Worm (Caenorhabditis elegans): ENCODE results near the gene C29E4.17.

The C29E4.17 gene

DNA sequence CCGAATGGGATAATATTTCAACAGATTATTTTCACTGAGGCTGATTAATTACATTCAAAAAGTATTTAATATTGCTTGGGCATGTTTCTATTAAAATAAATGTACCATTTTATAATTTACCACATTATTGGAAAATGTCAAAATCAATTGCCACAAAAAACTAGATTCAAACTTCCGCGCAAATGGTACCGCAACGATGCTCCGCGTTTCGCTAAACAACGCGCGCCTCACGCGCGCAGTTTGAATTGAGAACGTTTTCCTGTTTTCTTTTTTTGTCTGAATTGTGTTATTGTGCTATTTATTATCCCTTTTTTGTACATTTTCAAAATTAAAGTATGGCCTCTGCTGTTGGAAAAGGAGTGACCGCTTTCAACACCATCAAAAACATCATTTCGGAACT lies 18.5 kb downstream of the C29E4.17 start, which contains the start of gene C29E4.12 (continued):
- TF ChIP-seq lsy-2 (tag; optimal IDR thresholded peaks at IDR 0.05), result peak; percentile 84 to 92
- TF ChIP-seq C16A3.4 (tag; optimal IDR thresholded peaks at IDR 0.05), result peak; percentile 82
- peak; percentile 34 for TF ChIP-seq ceh-90 (tag; optimal IDR thresholded peaks at IDR 0.05)
- no peak for TF ChIP-seq alr-1 (tag; optimal IDR thresholded peaks at IDR 0.05; ENCODE audit: borderline replicate concordance)
- peak; percentile 82 for TF ChIP-seq isw-1 (GFP tag; IDR thresholded peaks at IDR 0.05)

DNA sequence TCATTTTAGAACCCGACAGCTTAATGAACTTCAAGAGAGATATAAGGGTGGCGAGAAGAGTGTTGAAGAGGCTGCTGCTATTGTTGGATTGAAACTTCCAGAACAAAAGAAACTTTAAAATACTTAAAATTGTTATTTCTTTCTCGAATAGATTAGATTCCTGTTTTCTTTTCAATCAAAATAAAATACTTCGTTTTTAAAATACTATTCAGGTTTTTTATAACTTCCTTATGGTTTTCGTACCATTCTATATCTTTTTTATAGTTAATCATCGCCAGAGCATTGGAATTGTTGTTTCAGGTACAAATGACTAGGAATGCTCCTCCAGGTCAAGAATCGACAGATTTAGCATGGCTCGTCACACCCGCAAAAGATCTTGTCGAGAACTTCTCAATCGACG lies 19.1 kb downstream of the C29E4.17 start, which contains the start of gene kle-2:
Gene kle-2, plus strand, starts transcription at position 301 of the 400 bp plus-strand sequence.
- TF ChIP-seq jun-1 (tag; optimal IDR thresholded peaks at IDR 0.05) (no peak), nhr-76 (tag; optimal IDR thresholded peaks at IDR 0.05) (no peak), ceh-88 (GFP tag; IDR thresholded peaks at IDR 0.05) (no peak), sox-4 (tag; optimal IDR thresholded peaks at IDR 0.05) (no peak), lsy-2 (tag; optimal IDR thresholded peaks at IDR 0.05) (no peak), dsc-1 (tag; optimal IDR thresholded peaks at IDR 0.05) (no peak), pax-3 (tag; optimal IDR thresholded peaks at IDR 0.05) (no peak), pag-3 (tag; optimal IDR thresholded peaks at IDR 0.05; ENCODE audit: borderline replicate concordance, insufficient read depth) (no peak), unc-30 (tag; optimal IDR thresholded peaks at IDR 0.05) (no peak), ama-1 (optimal IDR thresholded peaks at IDR 0.05) (no peak), sup-37 (GFP tag; optimal IDR thresholded peaks at IDR 0.05) (no peak), blmp-1 (tag; optimal IDR thresholded peaks at IDR 0.05) (no peak), nhr-84 (tag; optimal IDR thresholded peaks at IDR 0.05) (no peak), C16A3.4 (tag; optimal IDR thresholded peaks at IDR 0.05) (no peak), nhr-77 (tag; optimal IDR thresholded peaks at IDR 0.05) (no peak), ceh-63 (GFP tag; optimal IDR thresholded peaks at IDR 0.05) (no peak), snu-23 (GFP tag; optimal IDR thresholded peaks at IDR 0.05) (no peak), fos-1 (tag; optimal IDR thresholded peaks at IDR 0.05) (no peak)

DNA sequence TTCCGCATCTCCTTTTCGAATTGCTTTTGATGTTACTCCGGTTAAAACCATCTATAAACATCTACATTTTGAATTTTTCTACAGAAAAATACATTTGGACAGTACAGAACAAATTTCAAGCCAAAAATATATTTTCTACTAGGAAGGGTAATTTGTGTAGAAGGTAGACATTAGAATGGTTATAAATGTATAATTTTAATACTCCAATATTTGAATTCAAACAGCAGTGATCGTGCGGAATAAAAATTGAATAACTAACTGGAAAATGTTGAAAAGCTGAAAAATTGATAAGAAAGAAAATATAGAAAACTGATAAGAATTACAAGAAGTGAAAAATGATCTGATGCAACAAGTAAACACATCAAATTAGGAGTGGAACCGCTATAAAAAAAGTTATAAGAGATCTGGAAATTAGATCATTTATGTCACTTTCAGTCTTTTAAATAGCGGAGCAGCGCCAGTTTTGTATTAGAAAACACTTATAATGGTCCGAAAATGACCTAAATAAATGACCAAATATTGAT lies 24.7 kb downstream of the C29E4.17 start, which contains the start of gene gsto-1:
Gene gsto-1, minus strand, starts transcription at position 51 of the 524 bp plus-strand sequence.
- TF ChIP-seq alr-1 (tag; optimal IDR thresholded peaks at IDR 0.05; ENCODE audit: borderline replicate concordance) (no peak), nhr-237 (tag; optimal IDR thresholded peaks at IDR 0.05) (no peak), fkh-8 (tag; optimal IDR thresholded peaks at IDR 0.05) (no peak), dsc-1 (tag; optimal IDR thresholded peaks at IDR 0.05) (no peak), lin-15B (tag; optimal IDR thresholded peaks at IDR 0.05) (no peak), ceh-88 (GFP tag; IDR thresholded peaks at IDR 0.05) (no peak), pqm-1 (tag; optimal IDR thresholded peaks at IDR 0.05) (no peak), aha-1 (tag; optimal IDR thresholded peaks at IDR 0.05) (no peak), sptf-1 (tag; optimal IDR thresholded peaks at IDR 0.05) (no peak), rnt-1 (tag; optimal IDR thresholded peaks at IDR 0.05) (no peak), mef-2 (tag; optimal IDR thresholded peaks at IDR 0.05) (no peak), nhr-90 (tag; optimal IDR thresholded peaks at IDR 0.05; ENCODE audit: poor library complexity) (no peak), F16B12.6 (tag; optimal IDR thresholded peaks at IDR 0.05) (no peak)

DNA sequence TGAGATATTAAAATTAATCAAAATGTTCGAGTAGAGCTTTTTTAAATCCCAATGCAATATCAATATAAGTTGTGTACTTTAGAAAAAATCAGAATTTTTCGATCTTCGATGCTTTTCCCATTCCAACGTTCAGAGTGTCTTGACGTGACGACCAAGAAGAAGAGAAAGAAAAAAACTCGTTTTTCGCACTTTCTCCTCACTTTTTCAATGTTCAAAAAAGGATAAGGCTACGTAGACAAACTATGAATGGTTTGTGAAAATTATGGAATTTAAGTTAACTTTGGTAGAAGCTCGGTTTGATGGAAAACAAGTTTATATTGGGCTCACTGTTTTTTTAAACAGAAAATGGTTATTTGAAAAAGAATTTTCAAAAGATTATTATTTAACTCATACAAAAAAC lies 25.4 kb downstream of the C29E4.17 start:
- TF ChIP-seq rnt-1 (tag; optimal IDR thresholded peaks at IDR 0.05), result no peak
- TF ChIP-seq zip-4 (GFP tag; optimal IDR thresholded peaks at IDR 0.05), result no peak
- TF ChIP-seq ets-5 (GFP tag; IDR thresholded peaks at IDR 0.05), result no peak
- no peak for TF ChIP-seq grh-1 (GFP tag; IDR thresholded peaks at IDR 0.05)
- TF ChIP-seq hpl-2 (GFP tag; optimal IDR thresholded peaks at IDR 0.05), result no peak
- TF ChIP-seq zag-1 (tag; optimal IDR thresholded peaks at IDR 0.05), result no peak
- TF ChIP-seq blmp-1 (tag; optimal IDR thresholded peaks at IDR 0.05), result peak; percentile 54
- TF ChIP-seq tlp-1 (tag; optimal IDR thresholded peaks at IDR 0.05), result no peak
- TF ChIP-seq tbx-2 (tag; optimal IDR thresholded peaks at IDR 0.05), result no peak
- TF ChIP-seq lin-13 (GFP tag; optimal IDR thresholded peaks at IDR 0.05), result no peak
- TF ChIP-seq nhr-47 (tag; optimal IDR thresholded peaks at IDR 0.05), result no peak
- no peak for TF ChIP-seq unc-86 (tag; optimal IDR thresholded peaks at IDR 0.05)
- TF ChIP-seq efl-1 (optimal IDR thresholded peaks at IDR 0.05), result no peak
- peak in 1 of 2 experiments; percentile 56 for TF ChIP-seq efl-1 (GFP tag; optimal IDR thresholded peaks at IDR 0.05 in 1 of 2)
- TF ChIP-seq lir-3 (tag; optimal IDR thresholded peaks at IDR 0.05; ENCODE audit: poor library complexity), result no peak
- no peak for TF ChIP-seq lsy-2 (tag; optimal IDR thresholded peaks at IDR 0.05)
- no peak for TF ChIP-seq elt-3 (tag; optimal IDR thresholded peaks at IDR 0.05)

Measured in whole organism, L1 larva.